Worm (Caenorhabditis elegans) whole organism, L4 larva: Measurements from ENCODE around the gene F47E1.4.

Source experiments
- ZK546.5 ChIP-seq, 2 experiments: sonication (generic microtip); optimal IDR thresholded peaks; 2 replicates each; lab custom pipeline; 2017; ENCODE audit warnings: missing biosample characterization in 2 of 2, missing genetic modification characterization in 2 of 2
- ceh-44 ChIP-seq: fragments of 200-800 bp; sonication (Bioruptor generic); IDR thresholded peaks from 2 replicates; pipeline ENCODE4 v1.3.6; 2022; ENCODE audit warnings: missing genetic modification reagents, missing genetic modification characterization, missing compliant biosample characterization
- dpl-1 ChIP-seq: fragments of 150-350 bp; optimal IDR thresholded peaks from 2 replicates; lab custom pipeline; 2014; ENCODE audit warnings: missing biosample characterization, missing genetic modification reagents, missing genetic modification characterization
- lin-15B ChIP-seq: fragments of 150-350 bp; sonication (generic microtip); optimal IDR thresholded peaks from 3 replicates; lab custom pipeline; 2014; ENCODE audit warnings: missing biosample characterization, missing genetic modification characterization
- nhr-237 ChIP-seq: sonication (generic microtip); optimal IDR thresholded peaks from 2 replicates; lab custom pipeline; 2017; ENCODE audit warnings: missing biosample characterization, missing genetic modification characterization
- spr-1 ChIP-seq: sonication (generic microtip); optimal IDR thresholded peaks from 2 replicates; lab custom pipeline; 2016; ENCODE audit warnings: mild to moderate bottlenecking, missing genetic modification characterization, missing compliant biosample characterization
- zag-1 ChIP-seq: fragments of 150-350 bp; optimal IDR thresholded peaks from 2 replicates; lab custom pipeline; 2014; ENCODE audit warnings: missing biosample characterization, missing genetic modification characterization

DNA sequence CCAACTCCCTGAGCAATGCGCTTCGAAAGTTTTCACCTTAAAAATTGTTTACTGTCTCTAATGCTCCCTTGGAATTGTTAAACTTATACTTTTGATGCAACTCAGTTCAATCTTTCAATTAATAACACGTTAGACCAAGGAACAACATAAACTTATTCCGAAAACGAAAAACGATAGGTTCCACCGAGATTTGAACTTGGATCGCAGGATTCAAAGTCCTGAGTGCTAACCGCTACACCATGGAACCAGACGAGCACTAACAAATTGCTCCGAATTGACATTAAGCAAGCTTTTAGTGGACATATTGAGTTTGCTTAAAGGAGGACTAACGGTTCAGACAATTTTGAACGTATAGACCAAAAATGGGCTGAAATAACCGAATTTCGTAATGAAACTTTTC is 11.9 kb downstream of the F47E1.4 start:
- no peak for TF ChIP-seq lin-15B (tag; lab: Kevin White, UChicago)
- TF ChIP-seq zag-1 (tag; lab: Kevin White, UChicago): no peak
- no peak for TF ChIP-seq ZK546.5 (tag; optimal IDR thresholded peaks at IDR 0.05; lab: Kevin White, UChicago)
- TF ChIP-seq spr-1 (tag; lab: Kevin White, UChicago): no peak
- no peak for TF ChIP-seq dpl-1
- no peak for TF ChIP-seq nhr-237 (tag; lab: Kevin White, UChicago)
- no peak for TF ChIP-seq ceh-44 (GFP tag; lab: Robert Waterston, UW)
